Worm (Caenorhabditis elegans): ENCODE results near the gene F17A9.5.

The F17A9.5 gene

ce11 chrV:6067112-6067511 is 45.7 kb downstream of the F17A9.5 start, which contains the start of gene srh-10:
Gene srh-10, minus strand, starts transcription at chrV:6067140.
- no peak for TF ChIP-seq ceh-2 (tag; optimal IDR thresholded peaks at IDR 0.05)
- no peak for TF ChIP-seq ceh-14 (tag; optimal IDR thresholded peaks at IDR 0.05)
- no peak for TF ChIP-seq elt-4 (tag; optimal IDR thresholded peaks at IDR 0.05)
- TF ChIP-seq ama-1 (optimal IDR thresholded peaks at IDR 0.05): no peak
- no peak for TF ChIP-seq ref-2 (tag; optimal IDR thresholded peaks at IDR 0.05)
- no peak for TF ChIP-seq ttx-3 (tag; optimal IDR thresholded peaks at IDR 0.05)
- TF ChIP-seq che-1 (tag; optimal IDR thresholded peaks at IDR 0.05): no peak
- TF ChIP-seq K09A11.1 (tag; optimal IDR thresholded peaks at IDR 0.05; ENCODE audit: insufficient read depth): no peak
- TF ChIP-seq ceh-30 (tag; optimal IDR thresholded peaks at IDR 0.05): no peak
- TF ChIP-seq ceh-19 (GFP tag; optimal IDR thresholded peaks at IDR 0.05): no peak
- TF ChIP-seq pax-1 (tag; optimal IDR thresholded peaks at IDR 0.05): no peak
- TF ChIP-seq madf-2 (tag; optimal IDR thresholded peaks at IDR 0.05): no peak
- no peak for TF ChIP-seq fkh-10 (GFP tag; optimal IDR thresholded peaks at IDR 0.05)
- no peak for TF ChIP-seq Y22D7AL.16 (tag; optimal IDR thresholded peaks at IDR 0.05)
- no peak for TF ChIP-seq ceh-18 (tag; optimal IDR thresholded peaks at IDR 0.05)
- no peak for TF ChIP-seq sox-4 (tag; optimal IDR thresholded peaks at IDR 0.05)

ce11 chrV:6063330-6063729 is 49.5 kb downstream of the F17A9.5 start, which contains the start of gene Y38A10A.2:
Gene Y38A10A.2, minus strand, starts transcription at chrV:6063430.
- no peak for TF ChIP-seq dve-1 (tag; optimal IDR thresholded peaks at IDR 0.05)
- no peak for TF ChIP-seq nhr-11 (tag; optimal IDR thresholded peaks at IDR 0.05)
- TF ChIP-seq pag-3 (tag; optimal IDR thresholded peaks at IDR 0.05; ENCODE audit: borderline replicate concordance): no peak
- TF ChIP-seq elt-2 (tag; optimal IDR thresholded peaks at IDR 0.05): no peak
- no peak for TF ChIP-seq che-1 (tag; optimal IDR thresholded peaks at IDR 0.05)
- TF ChIP-seq tbx-2 (tag; optimal IDR thresholded peaks at IDR 0.05): no peak
- TF ChIP-seq ceh-48 (tag; optimal IDR thresholded peaks at IDR 0.05): no peak
- no peak for TF ChIP-seq elt-4 (tag; optimal IDR thresholded peaks at IDR 0.05)
- TF ChIP-seq ceh-19 (GFP tag; optimal IDR thresholded peaks at IDR 0.05): no peak
- no peak for TF ChIP-seq lin-11 (tag; optimal IDR thresholded peaks at IDR 0.05)
- no peak for TF ChIP-seq npax-4 (tag; optimal IDR thresholded peaks at IDR 0.05)
- no peak for TF ChIP-seq eyg-1 (tag; optimal IDR thresholded peaks at IDR 0.05)
- TF ChIP-seq tbx-7 (tag; optimal IDR thresholded peaks at IDR 0.05): no peak
